Fruit fly (Drosophila melanogaster) whole organism, embryonic: ENCODE measurements around the gene CG15347.

Source experiments
- Atf3 ChIP-seq: fragments of 200-800 bp; sonication (Bioruptor generic); optimal IDR thresholded peaks from 3 replicates; lab custom pipeline; 2016; ENCODE audit warnings: missing biosample characterization, missing genetic modification characterization
- CG10462 ChIP-seq: fragments of 200-800 bp; sonication (Bioruptor generic); optimal IDR thresholded peaks from 2 replicates; lab custom pipeline; 2016; ENCODE audit warnings: missing biosample characterization, missing genetic modification characterization
- CG10565 ChIP-seq: fragments of 200-800 bp; sonication (Bioruptor generic); optimal IDR thresholded peaks from 3 replicates; lab custom pipeline; 2016; ENCODE audit warnings: missing biosample characterization, mild to moderate bottlenecking, missing genetic modification characterization
- CG10979 ChIP-seq: fragments of 200-800 bp; sonication (Bioruptor generic); optimal IDR thresholded peaks from 2 replicates; lab custom pipeline; 2018; ENCODE audit warnings: missing biosample characterization, mild to moderate bottlenecking, missing genetic modification characterization, moderate library complexity
- CG12299 ChIP-seq: fragments of 200-800 bp; sonication (Bioruptor generic); optimal IDR thresholded peaks from 2 replicates; lab custom pipeline; 2018; ENCODE audit warnings: missing biosample characterization, mild to moderate bottlenecking, missing genetic modification characterization
- CG14965 ChIP-seq: fragments of 200-800 bp; sonication (Bioruptor generic); optimal IDR thresholded peaks from 2 replicates; lab custom pipeline; 2016; ENCODE audit warnings: missing biosample characterization, missing genetic modification characterization, borderline replicate concordance
- CG1602 ChIP-seq: fragments of 200-800 bp; sonication (Bioruptor generic); optimal IDR thresholded peaks from 3 replicates; lab custom pipeline; 2016; ENCODE audit warnings: missing biosample characterization, missing genetic modification characterization
- CG2889 ChIP-seq: fragments of 200-800 bp; sonication (Bioruptor generic); IDR thresholded peaks from 3 replicates; pipeline ENCODE4 v1.3.6; 2022; ENCODE audit warnings: missing biosample characterization, missing genetic modification characterization
- CG32767 ChIP-seq: fragments of 200-800 bp; sonication (Bioruptor generic); IDR thresholded peaks from 2 replicates; pipeline ENCODE4 v1.3.6; 2022; ENCODE audit warnings: missing biosample characterization, missing genetic modification characterization
- CG3281 ChIP-seq: fragments of 200-800 bp; sonication (Bioruptor generic); optimal IDR thresholded peaks from 3 replicates; lab custom pipeline; 2017; ENCODE audit warnings: missing biosample characterization, mild to moderate bottlenecking, missing genetic modification characterization
- CG33557 ChIP-seq: fragments of 200-800 bp; sonication (Bioruptor generic); optimal IDR thresholded peaks from 2 replicates; lab custom pipeline; 2019; ENCODE audit warnings: missing biosample characterization, mild to moderate bottlenecking, missing genetic modification characterization, moderate library complexity
- CG3838 ChIP-seq: fragments of 200-800 bp; sonication (Bioruptor generic); optimal IDR thresholded peaks from 3 replicates; lab custom pipeline; 2016; ENCODE audit warnings: missing biosample characterization, missing genetic modification characterization
- CG4328 ChIP-seq: fragments of 200-800 bp; sonication (Bioruptor generic); optimal IDR thresholded peaks from 3 replicates; lab custom pipeline; 2017; ENCODE audit warnings: missing biosample characterization, missing genetic modification reagents, missing genetic modification characterization
- CG5953 ChIP-seq: fragments of 200-800 bp; sonication (Bioruptor generic); IDR thresholded peaks from 2 replicates; pipeline ENCODE4 v1.3.6; 2022; ENCODE audit warnings: missing biosample characterization, missing genetic modification characterization
- CG6813 ChIP-seq: fragments of 200-800 bp; sonication (Bioruptor generic); optimal IDR thresholded peaks from 2 replicates; lab custom pipeline; 2017; ENCODE audit warnings: missing biosample characterization, missing genetic modification characterization, mild to moderate bottlenecking, moderate library complexity, missing genetic modification reagents
- Camta ChIP-seq: fragments of 200-800 bp; sonication (Bioruptor generic); optimal IDR thresholded peaks from 2 replicates; lab custom pipeline; 2016; ENCODE audit warnings: missing biosample characterization, missing genetic modification characterization
- Elba2 ChIP-seq: fragments of 200-800 bp; sonication (Bioruptor generic); optimal IDR thresholded peaks from 3 replicates; lab custom pipeline; 2016; ENCODE audit warnings: missing biosample characterization, missing genetic modification characterization
- Fer2 ChIP-seq: fragments of 200-800 bp; sonication (Bioruptor generic); optimal IDR thresholded peaks from 2 replicates; lab custom pipeline; 2018; ENCODE audit warnings: missing biosample characterization, mild to moderate bottlenecking, missing genetic modification characterization, moderate library complexity
- Lpt ChIP-seq: fragments of >200 bp; optimal IDR thresholded peaks from 2 replicates; lab custom pipeline; 2018; ENCODE audit warnings: missing biosample characterization, missing genetic modification characterization
- MESR4 ChIP-seq: fragments of 200-800 bp; sonication (Bioruptor generic); optimal IDR thresholded peaks from 2 replicates; lab custom pipeline; 2018; ENCODE audit warnings: missing biosample characterization, mild to moderate bottlenecking, missing genetic modification characterization, moderate library complexity
- Meics ChIP-seq: fragments of 200-800 bp; sonication (Bioruptor generic); optimal IDR thresholded peaks from 2 replicates; lab custom pipeline; 2017; ENCODE audit warnings: missing biosample characterization, mild to moderate bottlenecking, missing genetic modification characterization
- Oli ChIP-seq: fragments of 200-800 bp; sonication (Bioruptor generic); optimal IDR thresholded peaks from 2 replicates; lab custom pipeline; 2018; ENCODE audit warnings: missing biosample characterization, mild to moderate bottlenecking, missing genetic modification characterization, moderate library complexity
- Ptx1 ChIP-seq: fragments of 200-800 bp; sonication (Bioruptor generic); IDR thresholded peaks from 2 replicates; pipeline ENCODE4 v1.3.6; 2022; ENCODE audit warnings: missing biosample characterization, missing genetic modification characterization
- Scr ChIP-seq: fragments of 200-800 bp; sonication (Bioruptor generic); IDR thresholded peaks from 2 replicates; pipeline ENCODE4 v1.3.6; 2022; ENCODE audit warnings: missing biosample characterization, missing genetic modification characterization; ENCODE audit not compliant: partially characterized antibody
- TFAM ChIP-seq: fragments of 200-800 bp; sonication (Bioruptor generic); optimal IDR thresholded peaks from 2 replicates; lab custom pipeline; 2017; ENCODE audit warnings: missing biosample characterization, missing genetic modification characterization, inconsistent platforms
- abd-A ChIP-seq: fragments of 200-800 bp; sonication (Bioruptor generic); optimal IDR thresholded peaks from 3 replicates; lab custom pipeline; 2019; ENCODE audit warnings: missing biosample characterization, mild to moderate bottlenecking, missing genetic modification characterization, moderate library complexity
- chinmo ChIP-seq: fragments of 200-800 bp; sonication (Bioruptor generic); IDR thresholded peaks from 4 replicates; pipeline ENCODE4 v1.3.6; 2022; ENCODE audit warnings: missing biosample characterization, missing genetic modification characterization; ENCODE audit not compliant: partially characterized antibody
- dm ChIP-seq: fragments of 200-800 bp; sonication (Bioruptor generic); optimal IDR thresholded peaks from 3 replicates; lab custom pipeline; 2016; ENCODE audit warnings: missing biosample characterization, missing genetic modification characterization
- dpn ChIP-seq, 2 experiments: fragments of 200-800 bp; sonication (Bioruptor generic); optimal IDR thresholded peaks; 3 replicates each; lab custom pipeline; 2016; ENCODE audit warnings: missing biosample characterization in 2 of 2, missing genetic modification characterization in 2 of 2
- fu2 ChIP-seq: fragments of 200-800 bp; sonication (Bioruptor generic); optimal IDR thresholded peaks from 2 replicates; lab custom pipeline; 2016; ENCODE audit warnings: missing biosample characterization, missing genetic modification characterization
- grau ChIP-seq: fragments of 200-800 bp; optimal IDR thresholded peaks from 3 replicates; lab custom pipeline; 2019; ENCODE audit warnings: missing biosample characterization, mild to moderate bottlenecking, missing genetic modification characterization, moderate library complexity
- ham ChIP-seq: fragments of 200-800 bp; sonication (Bioruptor generic); IDR thresholded peaks from 2 replicates; pipeline ENCODE4 v1.3.6; 2022; ENCODE audit warnings: missing biosample characterization, missing genetic modification characterization
- hkb ChIP-seq, 2 experiments: fragments of 200-800 bp in 1 of 2; fragments of >200 bp in 1 of 2; sonication (Bioruptor generic) in 1 of 2; IDR thresholded peaks in 1 of 2; optimal IDR thresholded peaks in 1 of 2; 2 replicates each; pipeline versions ENCODE4 v1.3.6 to Lab custom; 2017 to 2022; ENCODE audit warnings: missing biosample characterization in 1 of 2, missing genetic modification characterization in 1 of 2
- jing ChIP-seq: fragments of 200-800 bp; sonication (Bioruptor generic); optimal IDR thresholded peaks from 2 replicates; lab custom pipeline; 2018; ENCODE audit warnings: missing biosample characterization, mild to moderate bottlenecking, missing genetic modification characterization
- knrl ChIP-seq: fragments of 200-800 bp; sonication (Bioruptor generic); IDR thresholded peaks from 3 replicates; pipeline ENCODE4 v1.3.6; 2022; ENCODE audit warnings: missing biosample characterization, missing genetic modification characterization; ENCODE audit not compliant: partially characterized antibody
- lilli ChIP-seq: fragments of 200-800 bp; sonication (Bioruptor generic); optimal IDR thresholded peaks from 3 replicates; lab custom pipeline; 2016; ENCODE audit warnings: missing biosample characterization, missing genetic modification characterization
- lmd ChIP-seq: fragments of 200-800 bp; sonication (Bioruptor generic); IDR thresholded peaks from 2 replicates; pipeline ENCODE4 v1.3.6; 2022; ENCODE audit warnings: missing biosample characterization, missing genetic modification characterization
- lov ChIP-seq, 2 experiments: fragments of 200-800 bp in 1 of 2; fragments of >200 bp in 1 of 2; sonication (Bioruptor generic) in 1 of 2; IDR thresholded peaks in 1 of 2; optimal IDR thresholded peaks in 1 of 2; 2 replicates in 1 of 2; 3 replicates in 1 of 2; pipeline versions ENCODE4 v1.3.6 to Lab custom; 2017 to 2022; ENCODE audit warnings: missing biosample characterization in 1 of 2, missing genetic modification characterization in 1 of 2
- maf-S ChIP-seq: fragments of 200-800 bp; sonication (Bioruptor generic); optimal IDR thresholded peaks from 2 replicates; lab custom pipeline; 2016; ENCODE audit warnings: missing biosample characterization, missing genetic modification characterization
- mirr ChIP-seq: fragments of 200-800 bp; sonication (Bioruptor generic); optimal IDR thresholded peaks from 3 replicates; lab custom pipeline; 2018; ENCODE audit warnings: missing biosample characterization, mild to moderate bottlenecking, missing genetic modification characterization
- mld ChIP-seq: fragments of 200-800 bp; sonication (Bioruptor generic); IDR thresholded peaks from 3 replicates; pipeline ENCODE4 v1.3.6; 2022; ENCODE audit warnings: missing biosample characterization, missing genetic modification characterization; ENCODE audit not compliant: partially characterized antibody
- nmo ChIP-seq: fragments of 200-800 bp; sonication (Bioruptor generic); optimal IDR thresholded peaks from 2 replicates; lab custom pipeline; 2018; ENCODE audit warnings: missing biosample characterization, mild to moderate bottlenecking, missing genetic modification characterization, moderate library complexity
- pfk ChIP-seq: fragments of 200-800 bp; sonication (Bioruptor generic); optimal IDR thresholded peaks from 2 replicates; lab custom pipeline; 2018; ENCODE audit warnings: missing biosample characterization, mild to moderate bottlenecking, missing genetic modification characterization, moderate library complexity
- pita ChIP-seq: fragments of 200-800 bp; sonication (Bioruptor generic); optimal IDR thresholded peaks from 2 replicates; lab custom pipeline; 2017; ENCODE audit warnings: missing biosample characterization, mild to moderate bottlenecking, missing genetic modification characterization
- sug ChIP-seq: fragments of 200-800 bp; optimal IDR thresholded peaks from 2 replicates; lab custom pipeline; 2019; ENCODE audit warnings: missing biosample characterization, mild to moderate bottlenecking, missing genetic modification characterization, moderate library complexity
- unpg ChIP-seq: fragments of 200-800 bp; sonication (Bioruptor generic); optimal IDR thresholded peaks from 3 replicates; lab custom pipeline; 2018; ENCODE audit warnings: missing biosample characterization, mild to moderate bottlenecking, missing genetic modification characterization, moderate library complexity
- vvl ChIP-seq: fragments of 200-800 bp; sonication (Bioruptor generic); IDR thresholded peaks from 2 replicates; pipeline ENCODE4 v1.3.6; 2022; ENCODE audit warnings: missing biosample characterization, missing genetic modification characterization
- yki ChIP-seq: fragments of >200 bp; optimal IDR thresholded peaks from 3 replicates; lab custom pipeline; 2018
- zf30C ChIP-seq: fragments of 200-800 bp; sonication (Bioruptor generic); optimal IDR thresholded peaks from 3 replicates; lab custom pipeline; 2018; ENCODE audit warnings: missing biosample characterization, mild to moderate bottlenecking, missing genetic modification characterization

Gene CG15347

DNA sequence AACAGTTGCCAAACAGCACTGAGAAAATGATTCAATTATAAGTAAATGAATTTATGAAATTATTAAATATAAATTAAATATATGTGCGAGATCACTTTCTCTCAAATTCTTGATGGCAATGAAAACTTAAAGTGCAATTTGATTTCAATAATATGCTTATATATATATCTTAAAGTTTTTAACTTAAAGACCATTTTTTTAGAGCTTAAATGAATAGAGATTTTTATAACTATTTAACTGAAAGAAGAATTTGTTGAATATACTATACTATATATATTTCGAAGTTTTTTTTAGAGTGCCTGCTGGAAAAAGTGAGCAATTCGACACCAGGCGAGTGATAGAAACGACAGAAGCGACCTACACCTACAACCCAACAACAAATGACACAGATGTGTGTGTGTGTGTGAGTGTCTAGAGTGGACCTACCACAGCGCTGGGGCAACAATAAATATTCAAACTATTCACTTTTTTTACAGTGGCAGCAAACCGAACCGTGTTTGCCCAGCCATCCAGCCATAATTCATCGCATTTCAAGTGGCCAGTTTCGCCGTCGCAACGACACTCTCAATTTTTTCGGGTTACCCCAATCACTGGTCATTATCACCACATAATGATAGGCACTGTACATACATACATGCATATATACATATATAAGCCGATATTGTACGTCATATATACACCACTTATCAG lies 15.7 kb downstream of the CG15347 start (continued):
- TF ChIP-seq maf-S (GFP tag; lab: Kevin White, UChicago): no peak
- no peak for TF ChIP-seq lov (optimal IDR thresholded peaks at IDR 0.05; lab: Kevin White, UChicago)
- TF ChIP-seq lov (GFP tag; IDR thresholded peaks at IDR 0.05; lab: Robert Waterston, UW): no peak
- no peak for TF ChIP-seq CG2889
- no peak for TF ChIP-seq CG10462 (GFP tag; lab: Kevin White, UChicago)
- no peak for TF ChIP-seq chinmo
- TF ChIP-seq CG32767 (GFP tag; lab: Robert Waterston, UW): no peak
- no peak for TF ChIP-seq CG4328 (GFP tag; lab: Kevin White, UChicago)
- TF ChIP-seq Oli (tag; lab: Kevin White, UChicago): peak; percentile 63
- TF ChIP-seq dm (GFP tag; lab: Kevin White, UChicago): no peak
- 0 out of 2 replicates have a peak, but pooled peaks have one; percentile 10 for TF ChIP-seq CG5953
- peak; percentile 34 for TF ChIP-seq CG1602 (GFP tag; lab: Kevin White, UChicago)
- peak; percentile 68 for TF ChIP-seq CG33557 (GFP tag; lab: Kevin White, UChicago)
- no peak for TF ChIP-seq Elba2 (GFP tag; lab: Kevin White, UChicago)
- peak; percentile 22 for TF ChIP-seq Meics (GFP tag; lab: Kevin White, UChicago)
- no peak for TF ChIP-seq abd-A (tag; lab: Kevin White, UChicago)
- peak; percentile 80 for TF ChIP-seq zf30C (GFP tag; lab: Kevin White, UChicago)
- peak; percentile 55 for TF ChIP-seq sug (tag; lab: Kevin White, UChicago)
- no peak for TF ChIP-seq TFAM (GFP tag; lab: Kevin White, UChicago)
- TF ChIP-seq CG6813 (GFP tag; lab: Kevin White, UChicago): no peak
- peak; percentile 86 for TF ChIP-seq CG10979 (tag; lab: Kevin White, UChicago)
- no peak for TF ChIP-seq ham (GFP tag; lab: Robert Waterston, UW)
- TF ChIP-seq MESR4 (GFP tag; lab: Kevin White, UChicago): no peak
- no peak for TF ChIP-seq CG14965
- TF ChIP-seq CG10565 (GFP tag; lab: Kevin White, UChicago): no peak
- TF ChIP-seq CG3838 (GFP tag; lab: Kevin White, UChicago): no peak
- TF ChIP-seq nmo: peak; percentile 79
- TF ChIP-seq Atf3 (GFP tag; lab: Kevin White, UChicago): no peak
- no peak for TF ChIP-seq fu2 (GFP tag; lab: Kevin White, UChicago)
- TF ChIP-seq mirr: peak; percentile 54
- no peak for TF ChIP-seq dpn (GFP tag; optimal IDR thresholded peaks at IDR 0.05; lab: Kevin White, UChicago)
- peak; percentile 81 for TF ChIP-seq grau (tag; lab: Kevin White, UChicago)
- no peak for TF ChIP-seq Camta
- no peak for TF ChIP-seq mld (GFP tag; lab: Robert Waterston, UW)
- TF ChIP-seq vvl: peak; percentile 36; the same call in 1 of the 2 replicates
- no peak for TF ChIP-seq CG12299 (tag; lab: Kevin White, UChicago)
- peak; percentile 67 for TF ChIP-seq Ptx1
- no peak for TF ChIP-seq hkb (optimal IDR thresholded peaks at IDR 0.05; lab: Kevin White, UChicago)
- no peak for TF ChIP-seq hkb (GFP tag; IDR thresholded peaks at IDR 0.05; lab: Robert Waterston, UW)
- TF ChIP-seq Fer2: no peak
- TF ChIP-seq unpg: peak; percentile 63
- TF ChIP-seq knrl (GFP tag; lab: Robert Waterston, UW): no peak
- TF ChIP-seq yki: no peak
- TF ChIP-seq lmd (GFP tag; lab: Robert Waterston, UW): peak; percentile 24; the same call in 1 of the 2 replicates
- TF ChIP-seq pita (GFP tag; lab: Kevin White, UChicago): no peak
- TF ChIP-seq Lpt (GFP tag; lab: Kevin White, UChicago): no peak
- peak; percentile 24 for TF ChIP-seq CG3281
- TF ChIP-seq pfk: no peak
- TF ChIP-seq lilli (GFP tag; lab: Kevin White, UChicago): no peak
- TF ChIP-seq jing (GFP tag; lab: Kevin White, UChicago): no peak
- TF ChIP-seq Scr (GFP tag; lab: Robert Waterston, UW): no peak
